Worm (Caenorhabditis elegans) whole organism, L1 larva: ENCODE measurements around the gene C08B6.3.

Experiments used
- C04F5.9 ChIP-seq: sonication (generic microtip); optimal IDR thresholded peaks from 2 replicates; lab custom pipeline; 2016; ENCODE audit warnings: missing genetic modification characterization, missing compliant biosample characterization
- F16B12.6 ChIP-seq: fragments of 150-350 bp; optimal IDR thresholded peaks from 2 replicates; lab custom pipeline; 2014; ENCODE audit warnings: missing biosample characterization, missing genetic modification characterization
- blmp-1 ChIP-seq: fragments of 150-350 bp; optimal IDR thresholded peaks from 2 replicates; lab custom pipeline; 2014; ENCODE audit warnings: missing biosample characterization, missing genetic modification characterization
- ceh-63 ChIP-seq: fragments of 200-800 bp; sonication (Bioruptor generic); optimal IDR thresholded peaks from 2 replicates; lab custom pipeline; 2018; ENCODE audit warnings: mild to moderate bottlenecking, missing genetic modification characterization, missing compliant biosample characterization
- ceh-82 ChIP-seq, 3 experiments: fragments of 150-350 bp in 1 of 3; sonication (generic microtip) in 2 of 3; optimal IDR thresholded peaks; 2 replicates each; lab custom pipeline; 2014 to 2017; ENCODE audit warnings: missing biosample characterization in 3 of 3, missing genetic modification characterization in 3 of 3
- ceh-90 ChIP-seq: sonication (generic microtip); optimal IDR thresholded peaks from 2 replicates; lab custom pipeline; 2016; ENCODE audit warnings: missing genetic modification characterization, missing compliant biosample characterization
- ces-1 ChIP-seq: fragments of 150-350 bp; optimal IDR thresholded peaks from 2 replicates; lab custom pipeline; 2014; ENCODE audit warnings: missing biosample characterization, missing genetic modification reagents, missing genetic modification characterization
- efl-1 ChIP-seq, 4 experiments: fragments of 150-350 bp; optimal IDR thresholded peaks in 3 of 4; peaks in 1 of 4; 1 replicate in 1 of 4; 2 replicates in 3 of 4; lab custom pipeline; 2014; ENCODE audit warnings: missing biosample characterization in 2 of 4, missing genetic modification characterization in 2 of 4, missing genetic modification reagents in 2 of 4
- efl-3 ChIP-seq: fragments of 200-800 bp; sonication (Bioruptor generic); optimal IDR thresholded peaks from 2 replicates; lab custom pipeline; 2018; ENCODE audit warnings: mild to moderate bottlenecking, missing genetic modification characterization, missing compliant biosample characterization
- egl-13 ChIP-seq: sonication (generic microtip); optimal IDR thresholded peaks from 2 replicates; lab custom pipeline; 2016; ENCODE audit warnings: missing genotype, missing genetic modification reagents, missing genetic modification characterization, missing compliant biosample characterization
- elt-3 ChIP-seq, 6 experiments: fragments of 150-350 bp in 1 of 6; sonication (generic microtip); optimal IDR thresholded peaks; 2 replicates each; lab custom pipeline; 2017 to 2018; ENCODE audit warnings: missing biosample characterization in 6 of 6, missing genetic modification characterization in 6 of 6, inconsistent platforms in 1 of 6
- ets-5 ChIP-seq: fragments of 200-800 bp; sonication (Bioruptor generic); IDR thresholded peaks from 2 replicates; pipeline ENCODE4 v1.3.6; 2022; ENCODE audit warnings: missing genetic modification characterization, missing compliant biosample characterization
- fkh-10 ChIP-seq: sonication (generic microtip); optimal IDR thresholded peaks from 2 replicates; lab custom pipeline; 2017; ENCODE audit warnings: missing biosample characterization, missing genetic modification reagents, missing genetic modification characterization
- fkh-4 ChIP-seq: sonication (generic microtip); optimal IDR thresholded peaks from 2 replicates; lab custom pipeline; 2016; ENCODE audit warnings: missing compliant biosample characterization, missing genetic modification characterization, borderline replicate concordance
- fos-1 ChIP-seq: fragments of 150-350 bp; optimal IDR thresholded peaks from 2 replicates; lab custom pipeline; 2014; ENCODE audit warnings: missing biosample characterization, missing genetic modification characterization
- lin-13 ChIP-seq: fragments of 150-350 bp; optimal IDR thresholded peaks from 2 replicates; lab custom pipeline; 2014; ENCODE audit warnings: missing biosample characterization, missing genetic modification reagents, missing genetic modification characterization
- lin-14 ChIP-seq: fragments of 200-800 bp; sonication (Bioruptor generic); optimal IDR thresholded peaks from 2 replicates; lab custom pipeline; 2018; ENCODE audit warnings: mild to moderate bottlenecking, missing genetic modification characterization, moderate library complexity, missing compliant biosample characterization
- lin-35 ChIP-seq, 2 experiments: fragments of 150-350 bp; optimal IDR thresholded peaks; 2 replicates each; lab custom pipeline; 2014; ENCODE audit warnings: missing biosample characterization in 2 of 2, missing genetic modification characterization in 2 of 2, missing genetic modification reagents in 2 of 2
- lin-39 ChIP-seq: fragments of 150-350 bp; optimal IDR thresholded peaks from 2 replicates; lab custom pipeline; 2014; ENCODE audit warnings: missing biosample characterization, missing genetic modification reagents, missing genetic modification characterization
- mef-2 ChIP-seq: fragments of 150-350 bp; optimal IDR thresholded peaks from 2 replicates; lab custom pipeline; 2014; ENCODE audit warnings: missing biosample characterization, missing genetic modification characterization
- nhr-20 ChIP-seq: sonication (generic microtip); optimal IDR thresholded peaks from 2 replicates; lab custom pipeline; 2016; ENCODE audit warnings: mild to moderate bottlenecking, missing genetic modification characterization, missing compliant biosample characterization
- nhr-237 ChIP-seq: fragments of 150-350 bp; optimal IDR thresholded peaks from 2 replicates; lab custom pipeline; 2014; ENCODE audit warnings: missing biosample characterization, missing genetic modification characterization
- nhr-71 ChIP-seq: sonication (generic microtip); optimal IDR thresholded peaks from 2 replicates; lab custom pipeline; 2016; ENCODE audit warnings: mild to moderate bottlenecking, missing genetic modification characterization, moderate library complexity, missing compliant biosample characterization
- nhr-77 ChIP-seq: fragments of 150-350 bp; optimal IDR thresholded peaks from 2 replicates; lab custom pipeline; 2014; ENCODE audit warnings: missing biosample characterization, missing genetic modification characterization
- nhr-85 ChIP-seq: sonication (generic microtip); peaks from one replicate; lab custom pipeline; 2016; ENCODE audit warnings: missing genetic modification characterization, inconsistent platforms, missing compliant biosample characterization
- rnt-1 ChIP-seq: sonication (generic microtip); optimal IDR thresholded peaks from 2 replicates; lab custom pipeline; 2016; ENCODE audit warnings: mild to moderate bottlenecking, missing genetic modification characterization, moderate library complexity, missing compliant biosample characterization
- snu-23 ChIP-seq: sonication (generic microtip); optimal IDR thresholded peaks from 2 replicates; lab custom pipeline; 2016; ENCODE audit warnings: missing genetic modification characterization, missing compliant biosample characterization
- swsn-7 ChIP-seq: sonication (generic microtip); optimal IDR thresholded peaks from 2 replicates; lab custom pipeline; 2016; ENCODE audit warnings: missing genetic modification characterization, missing compliant biosample characterization
- vab-15 ChIP-seq: sonication (generic microtip); optimal IDR thresholded peaks from 2 replicates; lab custom pipeline; 2017; ENCODE audit warnings: missing genotype, mild to moderate bottlenecking, missing genetic modification characterization, missing compliant biosample characterization
- xbp-1 ChIP-seq: sonication (generic microtip); optimal IDR thresholded peaks from 2 replicates; lab custom pipeline; 2016; ENCODE audit warnings: missing genetic modification characterization, missing compliant biosample characterization

C08B6.3 gene

DNA sequence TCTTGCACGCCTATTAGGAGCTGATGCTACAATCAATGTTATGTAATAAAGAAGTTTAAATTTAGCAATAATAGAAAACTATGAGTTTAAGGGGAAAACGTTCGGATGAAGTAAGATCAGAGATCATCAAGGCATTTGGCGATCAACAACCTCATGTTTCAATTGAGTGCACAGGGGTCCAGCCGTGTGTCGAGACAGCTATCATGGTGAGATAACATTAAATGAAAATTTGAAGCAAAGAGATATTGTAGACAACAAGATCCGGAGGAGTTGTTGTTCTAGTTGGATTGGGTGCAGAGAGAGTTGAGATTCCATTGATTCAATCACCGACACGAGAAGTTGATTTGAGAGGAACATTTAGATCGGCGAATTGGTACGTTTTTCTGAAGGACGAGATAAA lies 25.9 kb downstream of the C08B6.3 start:
- no peak for TF ChIP-seq ceh-90 (tag; lab: Kevin White, UChicago)
- TF ChIP-seq rnt-1 (tag; lab: Kevin White, UChicago), result peak; percentile 31
- TF ChIP-seq lin-14 (GFP tag; lab: Kevin White, UChicago), result peak; percentile 6
- no peak for TF ChIP-seq swsn-7 (tag; lab: Kevin White, UChicago)
- TF ChIP-seq, all 84 proteins: peak for 2

DNA sequence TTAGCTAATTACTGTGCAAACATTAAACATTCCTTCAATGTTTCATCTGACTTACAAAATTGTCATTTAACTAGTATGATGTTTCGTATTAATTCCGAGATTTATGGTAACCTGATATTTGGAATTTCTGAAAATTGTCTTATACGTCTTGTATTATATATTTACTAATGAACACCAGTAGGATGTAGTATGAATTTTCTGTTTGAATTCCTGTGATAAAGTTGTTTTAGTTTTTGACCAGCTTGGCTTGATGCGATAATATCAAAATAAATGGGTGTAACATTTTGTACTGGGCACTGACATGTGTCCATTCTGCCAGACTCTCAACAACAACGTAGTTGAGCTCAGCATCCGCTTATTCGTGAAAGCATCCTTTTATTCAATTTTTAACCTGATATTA lies 27.2 kb downstream of the C08B6.3 start, which contains the start of gene R04B5.6:
Gene R04B5.6, plus strand, starts transcription at position 301 of the 400 bp plus-strand sequence.
- peak; percentile 37 for TF ChIP-seq nhr-85 (tag; lab: Kevin White, UChicago)
- TF ChIP-seq fos-1, result no peak
- TF ChIP-seq, all 84 proteins: peak for 1

- TF ChIP-seq efl-1 (optimal IDR thresholded peaks at IDR 0.05; lab: Kevin White, UChicago) (peak; percentile 1 to 9), efl-1 (GFP tag; optimal IDR thresholded peaks at IDR 0.05 in 1 of 2; lab: Kevin White, UChicago) (no peak), nhr-20 (tag; lab: Kevin White, UChicago) (peak; percentile 59), lin-35 (GFP tag; optimal IDR thresholded peaks at IDR 0.05; lab: Kevin White, UChicago) (peak in 1 of 2 experiments; percentile 7), ceh-82 (tag; optimal IDR thresholded peaks at IDR 0.05; lab: Kevin White, UChicago) (no peak), rnt-1 (tag; lab: Kevin White, UChicago) (no peak), lin-39 (tag; lab: Kevin White, UChicago) (no peak), blmp-1 (tag; lab: Kevin White, UChicago) (peak; percentile 8), nhr-237 (tag; lab: Kevin White, UChicago) (no peak), nhr-71 (tag; lab: Kevin White, UChicago) (peak; percentile 50), F16B12.6 (tag; lab: Kevin White, UChicago) (no peak)
- TF ChIP-seq, all 84 proteins: peak for 5
Observed at ce11 chrV:10083999-10084468, 28.1 kb downstream of the C08B6.3 start, which contains the start of gene nhr-12. TSS of gene nhr-12 (minus strand) at chrV:10084049.

DNA sequence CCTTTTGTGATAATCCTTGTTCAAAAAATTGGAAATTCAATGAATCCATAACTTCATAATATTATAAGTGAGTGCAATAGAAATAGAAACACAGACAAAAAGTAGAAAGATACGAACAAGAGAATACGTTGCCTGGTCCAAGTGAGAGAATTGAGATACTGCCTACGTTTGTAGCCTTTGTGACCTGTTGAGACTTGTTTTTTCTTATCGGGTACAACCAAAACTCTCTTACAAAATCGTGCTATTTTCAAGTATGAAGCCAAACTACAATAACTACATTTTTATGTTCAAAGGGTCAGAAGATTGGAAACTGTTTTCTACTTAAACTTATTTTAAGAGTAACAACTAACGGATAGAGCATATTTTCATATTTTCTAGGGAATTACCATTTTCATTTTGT lies 30.5 kb downstream of the C08B6.3 start, which contains the start of gene nhr-205:
Gene nhr-205, minus strand, starts transcription at position 141 of the 400 bp plus-strand sequence.
- TF ChIP-seq F16B12.6 (tag; lab: Kevin White, UChicago) (no peak), snu-23 (GFP tag; lab: Kevin White, UChicago) (no peak), elt-3 (tag; optimal IDR thresholded peaks at IDR 0.05; lab: Kevin White, UChicago) (peak in 1 of 6 experiments; percentile 2), nhr-20 (tag; lab: Kevin White, UChicago) (peak; percentile 12), mef-2 (tag; lab: Kevin White, UChicago) (no peak), efl-1 (optimal IDR thresholded peaks at IDR 0.05; lab: Kevin White, UChicago) (no peak), efl-1 (GFP tag; optimal IDR thresholded peaks at IDR 0.05 in 1 of 2; lab: Kevin White, UChicago) (peak in 1 of 2 experiments; percentile 51), nhr-77 (tag; lab: Kevin White, UChicago) (peak; percentile 12)

ce11 chrV:10080905-10081304 lies 31.2 kb downstream of the C08B6.3 start:
- TF ChIP-seq ceh-63 (GFP tag; lab: Kevin White, UChicago) (no peak), fkh-10 (GFP tag; lab: Kevin White, UChicago) (no peak), fkh-4 (no peak), ces-1 (GFP tag; lab: Kevin White, UChicago) (no peak), xbp-1 (tag; lab: Kevin White, UChicago) (no peak), lin-13 (GFP tag; lab: Kevin White, UChicago) (no peak), efl-3 (GFP tag; lab: Kevin White, UChicago) (no peak), blmp-1 (tag; lab: Kevin White, UChicago) (no peak), mef-2 (tag; lab: Kevin White, UChicago) (no peak), egl-13 (tag; lab: Kevin White, UChicago) (no peak), ets-5 (GFP tag; lab: Robert Waterston, UW) (no peak), F16B12.6 (tag; lab: Kevin White, UChicago) (no peak), C04F5.9 (tag; lab: Kevin White, UChicago) (no peak), vab-15 (no peak), rnt-1 (tag; lab: Kevin White, UChicago) (no peak)
- TF ChIP-seq, all 84 proteins: peak for 0
